Fruit fly (Drosophila melanogaster): ENCODE results near the gene Spase22-23.
A peak's percentile ranks its signal among the peaks of the same experiment; 100 is the strongest.

Gene Spase22-23

dm6 chr3R:24230423-24231205, 779 bp upstream of the Spase22-23 start, which contains the start of gene mask (continued):
- TF ChIP-seq Hr4 (GFP tag; optimal IDR thresholded peaks at IDR 0.05) (no peak), dsx (GFP tag; optimal IDR thresholded peaks at IDR 0.05; ENCODE audit: poor library complexity, severe bottlenecking) (no peak), CG11762 (GFP tag; optimal IDR thresholded peaks at IDR 0.05; ENCODE audit: insufficient read depth) (peak; percentile 34), net (GFP tag; optimal IDR thresholded peaks at IDR 0.05) (peak; percentile 74), cyc (GFP tag; optimal IDR thresholded peaks at IDR 0.05) (peak; percentile 81), lz (GFP tag; optimal IDR thresholded peaks at IDR 0.05) (peak; percentile 79), CG6276 (GFP tag; optimal IDR thresholded peaks at IDR 0.05) (no peak), esn (GFP tag; optimal IDR thresholded peaks at IDR 0.05) (peak; percentile 86), salr (GFP tag; optimal IDR thresholded peaks at IDR 0.05) (peak; percentile 65 to 79), Hr38 (GFP tag; optimal IDR thresholded peaks at IDR 0.05) (no peak), CG11294 (GFP tag; IDR thresholded peaks at IDR 0.05) (no peak), CG6163 (GFP tag; IDR thresholded peaks at IDR 0.05) (peak; percentile 70), CG6792 (GFP tag; optimal IDR thresholded peaks at IDR 0.05) (peak; percentile 43), CG15336 (GFP tag; IDR thresholded peaks at IDR 0.05) (0 out of 2 replicates have a peak, but pooled peaks have one; percentile 11), CG10669 (GFP tag; optimal IDR thresholded peaks at IDR 0.05) (peak; percentile 54), Sox102F (GFP tag; optimal IDR thresholded peaks at IDR 0.05) (peak; percentile 67), dac (GFP tag; optimal IDR thresholded peaks at IDR 0.05) (peak; percentile 33), CG1621 (tag; optimal IDR thresholded peaks at IDR 0.05) (peak; percentile 23), acj6 (GFP tag; optimal IDR thresholded peaks at IDR 0.05) (peak; percentile 71), CG7368 (GFP tag; optimal IDR thresholded peaks at IDR 0.05) (peak; percentile 51), CG9139 (GFP tag; optimal IDR thresholded peaks at IDR 0.05) (peak; percentile 76), CG31627 (GFP tag; optimal IDR thresholded peaks at IDR 0.05) (peak; percentile 76), Lpt (GFP tag; optimal IDR thresholded peaks at IDR 0.05) (no peak), fd85E (GFP tag; optimal IDR thresholded peaks at IDR 0.05) (no peak), spab (GFP tag; optimal IDR thresholded peaks at IDR 0.05) (peak; percentile 14), svp (GFP tag) (no peak), CG8632 (GFP tag; optimal IDR thresholded peaks at IDR 0.05) (peak; percentile 64), Eip75B (GFP tag; optimal IDR thresholded peaks at IDR 0.05) (peak; percentile 79), CG32006 (GFP tag; optimal IDR thresholded peaks at IDR 0.05) (no peak), CG8319 (GFP tag; optimal IDR thresholded peaks at IDR 0.05) (peak; percentile 71), CG16779 (tag; optimal IDR thresholded peaks at IDR 0.05) (no peak)

DNA sequence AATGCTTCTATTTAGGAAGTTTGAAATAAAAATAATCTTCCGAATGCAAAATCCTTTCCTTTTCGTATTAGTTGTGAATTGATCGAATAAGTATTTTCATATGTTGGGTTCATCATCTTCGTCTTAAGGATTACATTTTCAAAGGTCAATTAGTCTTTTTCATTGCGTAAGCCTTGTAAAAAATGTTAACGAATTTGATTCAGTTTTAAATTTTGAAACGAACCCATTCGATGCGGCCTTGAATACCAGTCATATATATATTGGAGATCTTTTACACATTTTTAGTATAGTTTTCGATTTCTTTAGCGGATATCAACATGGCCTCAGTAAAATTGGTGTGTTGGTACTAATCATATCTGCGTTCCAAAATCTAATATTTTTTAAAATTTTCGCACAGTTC, 1.2 kb downstream of the Spase22-23 start, which contains the start of gene Acp95EF:
TSS of gene Acp95EF (plus strand) at position 301 of the 400 bp plus-strand sequence.
- TF ChIP-seq CG34406 (GFP tag; optimal IDR thresholded peaks at IDR 0.05) = no peak
- TF ChIP-seq ss (GFP tag; optimal IDR thresholded peaks at IDR 0.05) = no peak
- no peak for TF ChIP-seq CG8119 (GFP tag; IDR thresholded peaks at IDR 0.05)
- TF ChIP-seq Blimp-1 (GFP tag; optimal IDR thresholded peaks at IDR 0.05) = no peak
- no peak for TF ChIP-seq Hr4 (GFP tag; optimal IDR thresholded peaks at IDR 0.05)
- no peak for TF ChIP-seq CG6276 (GFP tag; optimal IDR thresholded peaks at IDR 0.05)

dm6 chr3R:24226744-24227143, 3.1 kb downstream of the Spase22-23 start, which contains the start of the genes Spps and CG13609:
Gene Spps, minus strand, starts transcription at chr3R:24226934.
Gene CG13609, plus strand, starts transcription at chr3R:24227023.
- no peak for TF ChIP-seq svp (GFP tag)
- TF ChIP-seq Sox14 (GFP tag; optimal IDR thresholded peaks at IDR 0.05) = peak; percentile 5
- peak; percentile 52 for TF ChIP-seq achi (GFP tag; optimal IDR thresholded peaks at IDR 0.05)
- no peak for TF ChIP-seq CG10669 (GFP tag; optimal IDR thresholded peaks at IDR 0.05)
- peak; percentile 58 for TF ChIP-seq Eip78C (GFP tag)
- TF ChIP-seq CG3919 (GFP tag; optimal IDR thresholded peaks at IDR 0.05) = peak; percentile 3
- TF ChIP-seq fd59A (GFP tag; optimal IDR thresholded peaks at IDR 0.05) = no peak
- no peak for TF ChIP-seq spab (GFP tag; optimal IDR thresholded peaks at IDR 0.05)
- TF ChIP-seq vri (GFP tag; optimal IDR thresholded peaks at IDR 0.05) = no peak
- no peak for TF ChIP-seq CG7368 (GFP tag; optimal IDR thresholded peaks at IDR 0.05)
- TF ChIP-seq Hr4 (GFP tag; optimal IDR thresholded peaks at IDR 0.05) = no peak
- TF ChIP-seq esn (GFP tag; optimal IDR thresholded peaks at IDR 0.05) = peak; percentile 17
- no peak for TF ChIP-seq Sox102F (GFP tag; optimal IDR thresholded peaks at IDR 0.05)
- no peak for TF ChIP-seq CG15336 (GFP tag; IDR thresholded peaks at IDR 0.05)
- no peak for TF ChIP-seq Smox (GFP tag; optimal IDR thresholded peaks at IDR 0.05)
- TF ChIP-seq Lpt (GFP tag; optimal IDR thresholded peaks at IDR 0.05) = no peak
- TF ChIP-seq CG11762 (GFP tag; optimal IDR thresholded peaks at IDR 0.05; ENCODE audit: insufficient read depth) = no peak
- no peak for TF ChIP-seq CG9139 (GFP tag; optimal IDR thresholded peaks at IDR 0.05)
- TF ChIP-seq CG10631 (GFP tag; optimal IDR thresholded peaks at IDR 0.05) = no peak
- TF ChIP-seq Hr39 (GFP tag; optimal IDR thresholded peaks at IDR 0.05) = no peak
- no peak for TF ChIP-seq CG16779 (tag; optimal IDR thresholded peaks at IDR 0.05)
- no peak for TF ChIP-seq CG6276 (GFP tag; optimal IDR thresholded peaks at IDR 0.05)
- no peak for TF ChIP-seq Met (GFP tag; optimal IDR thresholded peaks at IDR 0.05)
- TF ChIP-seq Blimp-1 (GFP tag; optimal IDR thresholded peaks at IDR 0.05) = peak; percentile 98
- TF ChIP-seq CG6808 (GFP tag; optimal IDR thresholded peaks at IDR 0.05) = no peak
